Fruit fly (Drosophila melanogaster) whole organism, embryonic: ENCODE results near the gene grass.
A peak's percentile ranks its signal among the peaks of the same experiment; 100 is the strongest.

Experiments used
- Antp ChIP-seq: fragments of 200-800 bp; sonication (Bioruptor generic); optimal IDR thresholded peaks from 3 replicates; lab custom pipeline; 2016; ENCODE audit warnings: missing biosample characterization, missing genetic modification characterization
- Blimp-1 ChIP-seq: fragments of 200-800 bp; sonication (Bioruptor generic); optimal IDR thresholded peaks from 3 replicates; lab custom pipeline; 2018; ENCODE audit warnings: missing biosample characterization, missing genetic modification characterization, mild to moderate bottlenecking, moderate library complexity, missing genetic modification reagents
- CG10321 ChIP-seq: fragments of 200-800 bp; sonication (Bioruptor generic); IDR thresholded peaks from 2 replicates; pipeline ENCODE4 v1.3.6; 2022; ENCODE audit warnings: missing biosample characterization, missing genetic modification characterization
- CG11504 ChIP-seq: fragments of 200-800 bp; sonication (Bioruptor generic); optimal IDR thresholded peaks from 3 replicates; lab custom pipeline; 2019; ENCODE audit warnings: missing biosample characterization, mild to moderate bottlenecking, missing genetic modification characterization, moderate library complexity
- CG11723 ChIP-seq: fragments of 200-800 bp; sonication (Bioruptor generic); optimal IDR thresholded peaks from 2 replicates; lab custom pipeline; 2017; ENCODE audit warnings: missing biosample characterization, mild to moderate bottlenecking, missing genetic modification characterization
- CG14441 ChIP-seq: fragments of 200-800 bp; sonication (Bioruptor generic); IDR thresholded peaks from 2 replicates; pipeline ENCODE4 v1.3.6; 2022; ENCODE audit warnings: missing biosample characterization, missing genetic modification characterization
- CG15269 ChIP-seq: fragments of 200-800 bp; sonication (Bioruptor generic); optimal IDR thresholded peaks from 2 replicates; lab custom pipeline; 2018; ENCODE audit warnings: missing biosample characterization, mild to moderate bottlenecking, missing genetic modification characterization, moderate library complexity
- CG16779 ChIP-seq: fragments of 200-800 bp; sonication (Bioruptor generic); IDR thresholded peaks from 2 replicates; pipeline ENCODE4 v1.3.6; 2022; ENCODE audit warnings: missing biosample characterization, missing genetic modification characterization
- CG16815 ChIP-seq: fragments of 200-800 bp; sonication (Bioruptor generic); optimal IDR thresholded peaks from 3 replicates; lab custom pipeline; 2017; ENCODE audit warnings: missing biosample characterization, mild to moderate bottlenecking, missing genetic modification characterization
- CG17361 ChIP-seq: fragments of 200-800 bp; sonication (Bioruptor generic); IDR thresholded peaks from 3 replicates; pipeline ENCODE4 v1.3.6; 2022; ENCODE audit warnings: missing biosample characterization, missing genetic modification characterization
- CG1792 ChIP-seq: fragments of 200-800 bp; sonication (Bioruptor generic); optimal IDR thresholded peaks from 2 replicates; lab custom pipeline; 2016; ENCODE audit warnings: missing biosample characterization, missing genetic modification characterization
- CG33557 ChIP-seq: fragments of 200-800 bp; sonication (Bioruptor generic); optimal IDR thresholded peaks from 2 replicates; lab custom pipeline; 2019; ENCODE audit warnings: missing biosample characterization, mild to moderate bottlenecking, missing genetic modification characterization, moderate library complexity
- CG34422 ChIP-seq: fragments of 200-800 bp; sonication (Bioruptor generic); IDR thresholded peaks from 3 replicates; pipeline ENCODE4 v1.3.6; 2022; ENCODE audit warnings: missing biosample characterization, missing genetic modification characterization
- CG4282 ChIP-seq: fragments of 200-800 bp; sonication (Bioruptor generic); optimal IDR thresholded peaks from 2 replicates; lab custom pipeline; 2016; ENCODE audit warnings: missing biosample characterization, missing genetic modification characterization
- CG6175 ChIP-seq: fragments of 200-800 bp; sonication (Bioruptor generic); IDR thresholded peaks from 3 replicates; pipeline ENCODE4 v1.3.6; 2022; ENCODE audit warnings: missing biosample characterization, missing genetic modification characterization
- CG7271 ChIP-seq: fragments of 200-800 bp; sonication (Bioruptor generic); optimal IDR thresholded peaks from 2 replicates; lab custom pipeline; 2018; ENCODE audit warnings: missing biosample characterization, mild to moderate bottlenecking, missing genetic modification characterization, moderate library complexity
- CG7372 ChIP-seq: fragments of 200-800 bp; sonication (Bioruptor generic); IDR thresholded peaks from 2 replicates; pipeline ENCODE4 v1.3.6; 2022; ENCODE audit warnings: missing biosample characterization, missing genetic modification characterization
- CG7839 ChIP-seq: fragments of 200-800 bp; sonication (Bioruptor generic); optimal IDR thresholded peaks from 3 replicates; lab custom pipeline; 2018; ENCODE audit warnings: missing biosample characterization, mild to moderate bottlenecking, missing genetic modification characterization, moderate library complexity
- CG7987 ChIP-seq: fragments of 200-800 bp; sonication (Bioruptor generic); optimal IDR thresholded peaks from 2 replicates; lab custom pipeline; 2018; ENCODE audit warnings: missing biosample characterization, mild to moderate bottlenecking, missing genetic modification characterization, moderate library complexity
- Doc2 ChIP-seq: fragments of 200-800 bp; sonication (Bioruptor generic); IDR thresholded peaks from 2 replicates; pipeline ENCODE4 v1.3.6; 2022; ENCODE audit warnings: missing biosample characterization, missing genetic modification characterization
- Dp ChIP-seq: fragments of 200-800 bp; sonication (Bioruptor generic); optimal IDR thresholded peaks from 2 replicates; lab custom pipeline; 2018; ENCODE audit warnings: missing biosample characterization, mild to moderate bottlenecking, missing genetic modification characterization, moderate library complexity
- Ets97D ChIP-seq: fragments of 200-800 bp; sonication (Bioruptor generic); optimal IDR thresholded peaks from 3 replicates; lab custom pipeline; 2016; ENCODE audit warnings: missing biosample characterization, missing genetic modification characterization
- Gsc ChIP-seq: fragments of 200-800 bp; sonication (Bioruptor generic); IDR thresholded peaks from 2 replicates; pipeline ENCODE4 v1.3.6; 2022; ENCODE audit warnings: missing biosample characterization, missing genetic modification characterization
- HLH4C ChIP-seq: fragments of 200-800 bp; sonication (Bioruptor generic); IDR thresholded peaks from 3 replicates; pipeline ENCODE4 v1.3.6; 2022; ENCODE audit warnings: missing biosample characterization, missing genetic modification characterization; ENCODE audit not compliant: partially characterized antibody
- HmgD ChIP-seq: fragments of 200-800 bp; sonication (Bioruptor generic); optimal IDR thresholded peaks from 3 replicates; lab custom pipeline; 2016; ENCODE audit warnings: missing biosample characterization, missing genetic modification characterization
- Max ChIP-seq: fragments of 200-800 bp; sonication (Bioruptor generic); optimal IDR thresholded peaks from 2 replicates; lab custom pipeline; 2016; ENCODE audit warnings: missing biosample characterization, mild to moderate bottlenecking, missing genetic modification characterization
- Vsx1 ChIP-seq: fragments of 200-800 bp; sonication (Bioruptor generic); optimal IDR thresholded peaks from 2 replicates; lab custom pipeline; 2017; ENCODE audit warnings: missing biosample characterization, mild to moderate bottlenecking, missing genetic modification characterization, missing genetic modification reagents
- Xbp1 ChIP-seq: fragments of 200-800 bp; sonication (Bioruptor generic); optimal IDR thresholded peaks from 3 replicates; lab custom pipeline; 2016; ENCODE audit warnings: missing biosample characterization, mild to moderate bottlenecking, missing genetic modification characterization
- ac ChIP-seq: fragments of 200-800 bp; sonication (Bioruptor generic); optimal IDR thresholded peaks from 3 replicates; lab custom pipeline; 2017; ENCODE audit warnings: missing biosample characterization, mild to moderate bottlenecking, missing genetic modification characterization
- crp ChIP-seq, 2 experiments: fragments of 200-800 bp; sonication (Bioruptor generic); optimal IDR thresholded peaks; 2 replicates in 1 of 2; 3 replicates in 1 of 2; lab custom pipeline; 2017; ENCODE audit warnings: missing biosample characterization in 2 of 2, missing genetic modification characterization in 2 of 2, mild to moderate bottlenecking in 1 of 2, moderate library complexity in 1 of 2
- dmrt99B ChIP-seq: fragments of 200-800 bp; sonication (Bioruptor generic); optimal IDR thresholded peaks from 2 replicates; lab custom pipeline; 2018; ENCODE audit warnings: missing biosample characterization, mild to moderate bottlenecking, missing genetic modification characterization, moderate library complexity
- en ChIP-seq: fragments of 200-800 bp; sonication (Bioruptor generic); optimal IDR thresholded peaks from 2 replicates; lab custom pipeline; 2016; ENCODE audit warnings: missing biosample characterization, missing genetic modification characterization
- fd102C ChIP-seq: fragments of 200-800 bp; sonication (Bioruptor generic); optimal IDR thresholded peaks from 2 replicates; lab custom pipeline; 2018; ENCODE audit warnings: missing biosample characterization, mild to moderate bottlenecking, missing genetic modification characterization, moderate library complexity
- gem ChIP-seq: fragments of 200-800 bp; sonication (Bioruptor generic); optimal IDR thresholded peaks from 2 replicates; lab custom pipeline; 2019; ENCODE audit warnings: missing biosample characterization, mild to moderate bottlenecking, missing genetic modification characterization, moderate library complexity
- hbn ChIP-seq: fragments of 200-800 bp; sonication (Bioruptor generic); IDR thresholded peaks from 2 replicates; pipeline ENCODE4 v1.3.6; 2022; ENCODE audit warnings: missing biosample characterization, missing genetic modification characterization; ENCODE audit not compliant: partially characterized antibody
- jumu ChIP-seq: fragments of 200-800 bp; sonication (Bioruptor generic); optimal IDR thresholded peaks from 3 replicates; lab custom pipeline; 2016; ENCODE audit warnings: missing biosample characterization, missing genetic modification characterization
- lola ChIP-seq, 3 experiments: fragments of >200 bp in 2 of 3; fragments of 200-800 bp in 1 of 3; sonication (Bioruptor generic) in 1 of 3; optimal IDR thresholded peaks; 2 replicates each; lab custom pipeline; 2017 to 2019; ENCODE audit warnings: missing biosample characterization in 3 of 3, missing genetic modification characterization in 3 of 3, mild to moderate bottlenecking in 1 of 3, moderate library complexity in 1 of 3
- mam ChIP-seq: fragments of 200-800 bp; sonication (Bioruptor generic); optimal IDR thresholded peaks from 3 replicates; lab custom pipeline; 2016; ENCODE audit warnings: missing biosample characterization, missing genetic modification characterization
- p53 ChIP-seq: fragments of 200-800 bp; sonication (Bioruptor generic); optimal IDR thresholded peaks from 2 replicates; lab custom pipeline; 2016; ENCODE audit warnings: missing biosample characterization, missing genetic modification characterization
- seq ChIP-seq: fragments of 200-800 bp; sonication (Bioruptor generic); IDR thresholded peaks from 2 replicates; pipeline ENCODE4 v1.3.6; 2022; ENCODE audit warnings: missing biosample characterization, missing genetic modification characterization
- sisA ChIP-seq: fragments of 200-800 bp; sonication (Bioruptor generic); IDR thresholded peaks from 2 replicates; pipeline ENCODE4 v1.3.6; 2022; ENCODE audit warnings: missing biosample characterization, missing genetic modification characterization
- so ChIP-seq: fragments of 200-800 bp; sonication (Bioruptor generic); IDR thresholded peaks from 3 replicates; pipeline ENCODE4 v1.3.6; 2022; ENCODE audit warnings: missing biosample characterization, missing genetic modification characterization
- tgo ChIP-seq: fragments of 200-800 bp; sonication (Bioruptor generic); IDR thresholded peaks from 3 replicates; pipeline ENCODE4 v1.3.6; 2022; ENCODE audit warnings: missing biosample characterization, missing genetic modification characterization
- ttk ChIP-seq: fragments of 200-800 bp; sonication (Bioruptor generic); IDR thresholded peaks from 2 replicates; pipeline ENCODE4 v2.1.2; 2022; ENCODE audit warnings: missing biosample characterization, missing genetic modification characterization
- tup ChIP-seq: fragments of 200-800 bp; sonication (Bioruptor generic); optimal IDR thresholded peaks from 2 replicates; lab custom pipeline; 2016; ENCODE audit warnings: missing biosample characterization, mild to moderate bottlenecking, missing genetic modification characterization, moderate library complexity
- unpg ChIP-seq: fragments of 200-800 bp; sonication (Bioruptor generic); optimal IDR thresholded peaks from 3 replicates; lab custom pipeline; 2018; ENCODE audit warnings: missing biosample characterization, mild to moderate bottlenecking, missing genetic modification characterization, moderate library complexity
- wdn ChIP-seq: fragments of 200-800 bp; sonication (Bioruptor generic); IDR thresholded peaks from 2 replicates; pipeline ENCODE4 v1.3.6; 2022; ENCODE audit warnings: missing biosample characterization, missing genetic modification characterization
- wor ChIP-seq: fragments of 200-800 bp; sonication (Bioruptor generic); IDR thresholded peaks from 2 replicates; pipeline ENCODE4 v1.3.6; 2022; ENCODE audit warnings: missing biosample characterization, missing genetic modification characterization
- zen2 ChIP-seq: fragments of 200-800 bp; sonication (Bioruptor generic); IDR thresholded peaks from 3 replicates; pipeline ENCODE4 v1.3.6; 2022; ENCODE audit warnings: missing biosample characterization, missing genetic modification characterization; ENCODE audit not compliant: partially characterized antibody

Gene grass

DNA sequence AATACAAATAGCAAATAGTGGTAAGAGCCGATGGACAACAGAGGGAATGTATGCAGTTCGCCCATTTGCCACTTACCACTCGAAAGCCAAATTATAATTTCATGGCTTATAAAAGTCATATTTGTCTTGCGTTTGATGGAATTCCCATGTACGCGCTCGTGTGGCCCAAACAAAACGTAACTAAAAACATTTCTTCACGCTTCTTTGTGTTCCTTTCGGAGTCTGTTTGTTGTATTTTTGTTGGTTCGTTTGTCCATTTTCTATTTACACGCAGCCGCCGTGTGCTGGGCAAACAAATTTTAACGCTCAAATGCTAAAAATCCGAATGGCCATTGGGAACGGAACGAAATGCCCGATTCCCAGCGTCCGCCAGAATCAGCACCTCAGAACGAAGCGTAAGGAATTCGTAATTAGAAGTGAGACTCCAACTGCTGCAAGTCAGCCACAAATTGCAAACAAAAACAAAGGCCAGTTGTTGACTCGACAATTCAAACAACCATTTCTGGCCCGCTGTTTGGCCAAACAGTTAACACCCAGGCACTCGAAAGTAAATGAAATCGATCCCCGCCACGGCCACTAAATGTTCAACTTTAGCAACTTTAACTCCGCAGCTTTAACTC is 51.1 kb downstream of the grass start (continued):
- TF ChIP-seq Gsc (GFP tag; lab: Robert Waterston, UW) = no peak
- TF ChIP-seq sisA (GFP tag; lab: Robert Waterston, UW) = no peak
- no peak for TF ChIP-seq CG16779 (GFP tag; lab: Robert Waterston, UW)
- TF ChIP-seq HLH4C (GFP tag; lab: Robert Waterston, UW) = no peak
- no peak for TF ChIP-seq CG7372
- peak; percentile 43; the same call in 1 of the 2 replicates for TF ChIP-seq CG14441 (GFP tag; lab: Robert Waterston, UW)
- 0 out of 3 replicates have a peak, but pooled peaks have one; percentile 12 for TF ChIP-seq CG17361 (GFP tag; lab: Robert Waterston, UW)
- peak; percentile 7 for TF ChIP-seq CG15269
- TF ChIP-seq CG1792 (GFP tag; lab: Kevin White, UChicago) = no peak
- no peak for TF ChIP-seq CG10321 (GFP tag; lab: Robert Waterston, UW)
- no peak for TF ChIP-seq hbn
- no peak for TF ChIP-seq CG16815 (GFP tag; lab: Kevin White, UChicago)
- TF ChIP-seq CG33557 = peak; percentile 64
- peak; percentile 38 for TF ChIP-seq CG7987
- TF ChIP-seq CG7271 (tag; lab: Kevin White, UChicago) = peak; percentile 76
- no peak for TF ChIP-seq HmgD (GFP tag; lab: Kevin White, UChicago)
- peak; percentile 54 for TF ChIP-seq Vsx1 (GFP tag; lab: Kevin White, UChicago)
- peak; percentile 38 for TF ChIP-seq tup
- TF ChIP-seq tgo (GFP tag; lab: Robert Waterston, UW) = no peak; the same call in 2 of the 3 replicates
- no peak for TF ChIP-seq wdn (GFP tag; lab: Robert Waterston, UW)
- TF ChIP-seq Max (GFP tag; lab: Kevin White, UChicago) = no peak
- TF ChIP-seq dmrt99B = peak; percentile 44
- no peak for TF ChIP-seq Ets97D (GFP tag; lab: Kevin White, UChicago)
- peak; percentile 57 for TF ChIP-seq gem (tag; lab: Kevin White, UChicago)
- TF ChIP-seq ttk (GFP tag; lab: Robert Waterston, UW) = no peak
- peak; percentile 15 for TF ChIP-seq ac (GFP tag; lab: Kevin White, UChicago)
- peak; percentile 34 for TF ChIP-seq CG11723
- no peak for TF ChIP-seq mam (GFP tag; lab: Kevin White, UChicago)
- peak in 1 of 3 experiments; percentile 19 for TF ChIP-seq lola (GFP tag; optimal IDR thresholded peaks at IDR 0.05; lab: Kevin White, UChicago)
- TF ChIP-seq p53 (GFP tag; lab: Kevin White, UChicago) = peak; percentile 9
- no peak for TF ChIP-seq jumu (GFP tag; lab: Kevin White, UChicago)
- no peak for TF ChIP-seq wor (GFP tag; lab: Robert Waterston, UW)
- no peak for TF ChIP-seq crp (GFP tag; optimal IDR thresholded peaks at IDR 0.05; lab: Kevin White, UChicago)
- no peak for TF ChIP-seq CG4282 (GFP tag; lab: Kevin White, UChicago)
- TF ChIP-seq en (GFP tag; lab: Kevin White, UChicago) = peak; percentile 2
- TF ChIP-seq so (GFP tag; lab: Robert Waterston, UW) = peak; percentile 47; the same call in 1 of the 3 replicates
- no peak for TF ChIP-seq Dp (GFP tag; lab: Kevin White, UChicago)
- peak; percentile 24 for TF ChIP-seq CG11504 (tag; lab: Kevin White, UChicago)
- TF ChIP-seq zen2 = no peak
- TF ChIP-seq Xbp1 (GFP tag; lab: Kevin White, UChicago) = no peak
- peak; percentile 66 for TF ChIP-seq fd102C
- TF ChIP-seq unpg = peak; percentile 4
- TF ChIP-seq CG7839 (tag; lab: Kevin White, UChicago) = peak; percentile 5
- TF ChIP-seq seq (GFP tag; lab: Robert Waterston, UW) = peak; percentile 74; the same call in 1 of the 2 replicates
- no peak for TF ChIP-seq CG34422
- TF ChIP-seq Blimp-1 (GFP tag; lab: Kevin White, UChicago) = peak; percentile 46
- no peak for TF ChIP-seq CG6175 (GFP tag; lab: Robert Waterston, UW)
- peak; percentile 1 for TF ChIP-seq Antp (GFP tag; lab: Kevin White, UChicago)
- TF ChIP-seq Doc2 (GFP tag; lab: Robert Waterston, UW) = no peak
